Worm (Caenorhabditis elegans): ENCODE measurements around the gene cdc-48.2.

cdc-48.2 gene

ce11 chrII:8185016-8185493, 46.8 kb downstream of the cdc-48.2 start, which contains the start of the genes mig-5 and cct-1 (continued):
- TF ChIP-seq unc-62 (GFP tag; optimal IDR thresholded peaks at IDR 0.05) (peak; percentile 45), pax-3 (tag; optimal IDR thresholded peaks at IDR 0.05) (peak; percentile 91), nhr-11 (tag; optimal IDR thresholded peaks at IDR 0.05) (peak; percentile 98), zag-1 (tag; optimal IDR thresholded peaks at IDR 0.05) (peak; percentile 87), ceh-88 (GFP tag; IDR thresholded peaks at IDR 0.05) (peak; percentile 96), dpl-1 (GFP tag; optimal IDR thresholded peaks at IDR 0.05) (peak; percentile 87 to 93 (median 89)), lin-15B (tag; optimal IDR thresholded peaks at IDR 0.05) (peak; percentile 98), Y116A8C.19 (tag; optimal IDR thresholded peaks at IDR 0.05; ENCODE audit: borderline replicate concordance) (no peak), egl-13 (tag; optimal IDR thresholded peaks at IDR 0.05) (peak; percentile 97), fkh-8 (tag; optimal IDR thresholded peaks at IDR 0.05) (peak; percentile 98), lin-39 (tag; optimal IDR thresholded peaks at IDR 0.05) (peak; percentile 98), ets-5 (GFP tag; IDR thresholded peaks at IDR 0.05) (no peak), blmp-1 (tag; optimal IDR thresholded peaks at IDR 0.05) (peak; percentile 92), vab-15 (tag; optimal IDR thresholded peaks at IDR 0.05) (peak; percentile 94), nhr-28 (tag; optimal IDR thresholded peaks at IDR 0.05) (peak; percentile 26), nhr-47 (tag; optimal IDR thresholded peaks at IDR 0.05) (peak; percentile 99), mdl-1 (tag; optimal IDR thresholded peaks at IDR 0.05) (peak in 1 of 2 experiments; percentile 95), nhr-84 (tag; optimal IDR thresholded peaks at IDR 0.05) (no peak), sup-37 (GFP tag; optimal IDR thresholded peaks at IDR 0.05) (peak; percentile 92), nhr-77 (tag; optimal IDR thresholded peaks at IDR 0.05) (peak; percentile 90), ama-1 (optimal IDR thresholded peaks at IDR 0.05) (peak; percentile 89), sox-4 (tag; optimal IDR thresholded peaks at IDR 0.05) (peak; percentile 94), egl-27 (tag; optimal IDR thresholded peaks at IDR 0.05) (peak; percentile 73 to 88), sptf-1 (tag; optimal IDR thresholded peaks at IDR 0.05) (no peak), efl-3 (GFP tag; optimal IDR thresholded peaks at IDR 0.05) (peak; percentile 81), aha-1 (tag; optimal IDR thresholded peaks at IDR 0.05) (peak; percentile 78), alr-1 (tag; optimal IDR thresholded peaks at IDR 0.05; ENCODE audit: borderline replicate concordance) (no peak), xbp-1 (tag; optimal IDR thresholded peaks at IDR 0.05) (peak; percentile 98), tlp-1 (tag; optimal IDR thresholded peaks at IDR 0.05) (no peak), unc-86 (tag; optimal IDR thresholded peaks at IDR 0.05) (peak; percentile 98), unc-130 (tag; optimal IDR thresholded peaks at IDR 0.05) (peak; percentile 100), rnt-1 (tag; optimal IDR thresholded peaks at IDR 0.05) (peak; percentile 98), unc-98 (GFP tag; IDR thresholded peaks at IDR 0.05) (peak; percentile 59; the same call in 1 of the 2 replicates), lin-35 (GFP tag; optimal IDR thresholded peaks at IDR 0.05) (peak; percentile 92 to 94), F16B12.6 (tag; optimal IDR thresholded peaks at IDR 0.05) (peak; percentile 75), ceh-8 (GFP tag; optimal IDR thresholded peaks at IDR 0.05) (peak; percentile 97), elt-2 (tag; optimal IDR thresholded peaks at IDR 0.05) (peak; percentile 90), nhr-76 (tag; optimal IDR thresholded peaks at IDR 0.05) (peak; percentile 34), hlh-17 (GFP tag; optimal IDR thresholded peaks at IDR 0.05; ENCODE audit: borderline replicate concordance) (no peak), elt-3 (tag; optimal IDR thresholded peaks at IDR 0.05) (peak in 5 of 6 experiments; percentile 63 to 99 (median 91)), nhr-237 (tag; optimal IDR thresholded peaks at IDR 0.05) (peak; percentile 95), snu-23 (GFP tag; optimal IDR thresholded peaks at IDR 0.05) (peak; percentile 99), C16A3.4 (tag; optimal IDR thresholded peaks at IDR 0.05) (peak; percentile 98), mab-9 (GFP tag; IDR thresholded peaks at IDR 0.05) (peak; percentile 94), nhr-20 (tag; optimal IDR thresholded peaks at IDR 0.05) (peak; percentile 99), mef-2 (tag; optimal IDR thresholded peaks at IDR 0.05) (peak; percentile 85), fkh-4 (tag; optimal IDR thresholded peaks at IDR 0.05; ENCODE audit: borderline replicate concordance) (peak; percentile 91), swsn-7 (tag; optimal IDR thresholded peaks at IDR 0.05) (peak; percentile 98), fos-1 (tag; optimal IDR thresholded peaks at IDR 0.05) (peak; percentile 95), ceh-90 (tag; optimal IDR thresholded peaks at IDR 0.05) (peak; percentile 44), fkh-10 (GFP tag; optimal IDR thresholded peaks at IDR 0.05) (peak; percentile 84)

Data from whole organism, L1 larva.